Fruit fly (Drosophila melanogaster) S2 (cell line): ENCODE data around the gene CG32447.

Experiments
- CG8478 ChIP-seq: fragments of >200 bp; optimal IDR thresholded peaks from 2 replicates; lab custom pipeline; 2018
- CTCF ChIP-seq, 2 experiments: fragments of >200 bp; optimal IDR thresholded peaks; 2 replicates each; lab custom pipeline; 2018

dm6 chr3L:21644176-21644575 lies 62.0 kb downstream of the CG32447 start:
- TF ChIP-seq CG8478 (lab: Kevin White, UChicago) (no peak), CTCF (optimal IDR thresholded peaks at IDR 0.05; lab: Kevin White, UChicago) (no peak)
